Fruit fly (Drosophila melanogaster) whole organism, embryonic: ENCODE data around the gene Cyfip.

Experiments
- ATbp ChIP-seq: fragments of 200-800 bp; sonication (Bioruptor generic); optimal IDR thresholded peaks from 2 replicates; lab custom pipeline; 2017; ENCODE audit warnings: missing biosample characterization, mild to moderate bottlenecking, missing genetic modification characterization, missing genetic modification reagents
- Ada2b ChIP-seq: fragments of 200-800 bp; sonication (Bioruptor generic); IDR thresholded peaks from 2 replicates; pipeline ENCODE4 v1.3.6; 2022; ENCODE audit warnings: missing biosample characterization, missing genetic modification characterization
- Antp ChIP-seq: fragments of 200-800 bp; sonication (Bioruptor generic); optimal IDR thresholded peaks from 3 replicates; lab custom pipeline; 2016; ENCODE audit warnings: missing biosample characterization, missing genetic modification characterization
- BEAF-32 ChIP-seq: fragments of 200-800 bp; sonication (Bioruptor generic); optimal IDR thresholded peaks from 3 replicates; lab custom pipeline; 2017; ENCODE audit warnings: missing biosample characterization, missing genetic modification characterization, mild to moderate bottlenecking, moderate library complexity, missing genetic modification reagents
- CG10147 ChIP-seq: fragments of 200-800 bp; sonication (Bioruptor generic); optimal IDR thresholded peaks from 2 replicates; lab custom pipeline; 2019; ENCODE audit warnings: missing biosample characterization, mild to moderate bottlenecking, missing genetic modification characterization, moderate library complexity
- CG10959 ChIP-seq: fragments of 200-800 bp; sonication (Bioruptor generic); IDR thresholded peaks from 2 replicates; pipeline ENCODE4 v1.3.6; 2022; ENCODE audit warnings: missing biosample characterization, missing genetic modification characterization
- CG12236 ChIP-seq: fragments of 200-800 bp; sonication (Bioruptor generic); optimal IDR thresholded peaks from 2 replicates; lab custom pipeline; 2016; ENCODE audit warnings: missing biosample characterization, missing genetic modification characterization
- CG12299 ChIP-seq: fragments of 200-800 bp; sonication (Bioruptor generic); optimal IDR thresholded peaks from 2 replicates; lab custom pipeline; 2018; ENCODE audit warnings: missing biosample characterization, mild to moderate bottlenecking, missing genetic modification characterization
- CG13424 ChIP-seq: fragments of 200-800 bp; sonication (Bioruptor generic); optimal IDR thresholded peaks from 2 replicates; lab custom pipeline; 2019; ENCODE audit warnings: missing biosample characterization, mild to moderate bottlenecking, missing genetic modification characterization, moderate library complexity
- CG15696 ChIP-seq: fragments of 200-800 bp; sonication (Bioruptor generic); optimal IDR thresholded peaks from 2 replicates; lab custom pipeline; 2019; ENCODE audit warnings: missing biosample characterization, mild to moderate bottlenecking, missing genetic modification characterization, moderate library complexity
- CG17829 ChIP-seq: fragments of 200-800 bp; optimal IDR thresholded peaks from 2 replicates; lab custom pipeline; 2019; ENCODE audit warnings: missing biosample characterization, mild to moderate bottlenecking, missing genetic modification characterization, moderate library complexity
- CG2712 ChIP-seq: fragments of 200-800 bp; optimal IDR thresholded peaks from 3 replicates; lab custom pipeline; 2019; ENCODE audit warnings: missing biosample characterization, mild to moderate bottlenecking, missing genetic modification characterization, moderate library complexity
- CG3163 ChIP-seq: fragments of 200-800 bp; sonication (Bioruptor generic); optimal IDR thresholded peaks from 3 replicates; lab custom pipeline; 2016; ENCODE audit warnings: missing biosample characterization, missing genetic modification characterization
- CG32532 ChIP-seq: fragments of 200-800 bp; sonication (Bioruptor generic); IDR thresholded peaks from 2 replicates; pipeline ENCODE4 v1.3.6; 2022; ENCODE audit warnings: missing biosample characterization, missing genetic modification characterization
- CG4282 ChIP-seq: fragments of 200-800 bp; sonication (Bioruptor generic); optimal IDR thresholded peaks from 2 replicates; lab custom pipeline; 2016; ENCODE audit warnings: missing biosample characterization, missing genetic modification characterization
- CG43689 ChIP-seq: fragments of 200-800 bp; sonication (Bioruptor generic); IDR thresholded peaks from 2 replicates; pipeline ENCODE4 v1.3.6; 2022; ENCODE audit warnings: missing biosample characterization, missing genetic modification characterization
- CG7745 ChIP-seq: fragments of 200-800 bp; sonication (Bioruptor generic); optimal IDR thresholded peaks from 2 replicates; lab custom pipeline; 2018; ENCODE audit warnings: missing biosample characterization, mild to moderate bottlenecking, missing genetic modification characterization, moderate library complexity
- CG7786 ChIP-seq: fragments of 200-800 bp; sonication (Bioruptor generic); optimal IDR thresholded peaks from 2 replicates; lab custom pipeline; 2016; ENCODE audit warnings: missing biosample characterization, missing genetic modification characterization
- CG8478 ChIP-seq: fragments of >200 bp; optimal IDR thresholded peaks from 2 replicates; lab custom pipeline; 2018
- CG9215 ChIP-seq: fragments of 200-800 bp; sonication (Bioruptor generic); IDR thresholded peaks from 2 replicates; pipeline ENCODE4 v1.3.6; 2022; ENCODE audit warnings: missing biosample characterization, missing genetic modification characterization
- Chrac-16 ChIP-seq: fragments of 200-800 bp; sonication (Bioruptor generic); optimal IDR thresholded peaks from 3 replicates; lab custom pipeline; 2016; ENCODE audit warnings: missing biosample characterization, missing genetic modification characterization
- CoRest ChIP-seq: fragments of 200-800 bp; sonication (Bioruptor generic); optimal IDR thresholded peaks from 3 replicates; lab custom pipeline; 2018; ENCODE audit warnings: missing biosample characterization, mild to moderate bottlenecking, missing genetic modification characterization, moderate library complexity
- Gsc ChIP-seq: fragments of 200-800 bp; sonication (Bioruptor generic); IDR thresholded peaks from 2 replicates; pipeline ENCODE4 v1.3.6; 2022; ENCODE audit warnings: missing biosample characterization, missing genetic modification characterization
- Hr3 ChIP-seq: fragments of 200-800 bp; sonication (Bioruptor generic); optimal IDR thresholded peaks from 3 replicates; lab custom pipeline; 2016; ENCODE audit warnings: missing biosample characterization, missing genetic modification characterization
- Hr39 ChIP-seq: fragments of >200 bp; optimal IDR thresholded peaks from 2 replicates; lab custom pipeline; 2017
- MTF-1 ChIP-seq: fragments of 200-800 bp; sonication (Bioruptor generic); optimal IDR thresholded peaks from 2 replicates; lab custom pipeline; 2018; ENCODE audit warnings: missing biosample characterization, mild to moderate bottlenecking, missing genetic modification characterization, borderline replicate concordance
- NK7.1 ChIP-seq: fragments of 200-800 bp; sonication (Bioruptor generic); optimal IDR thresholded peaks from 3 replicates; lab custom pipeline; 2016; ENCODE audit warnings: missing biosample characterization, missing genetic modification characterization
- Oli ChIP-seq: fragments of 200-800 bp; sonication (Bioruptor generic); optimal IDR thresholded peaks from 2 replicates; lab custom pipeline; 2018; ENCODE audit warnings: missing biosample characterization, mild to moderate bottlenecking, missing genetic modification characterization, moderate library complexity
- Stat92E ChIP-seq, 3 experiments: fragments of >200 bp in 2 of 3; fragments of 200-800 bp in 1 of 3; sonication (Bioruptor generic) in 1 of 3; optimal IDR thresholded peaks; 2 replicates each; lab custom pipeline; 2017 to 2019; ENCODE audit warnings: missing biosample characterization in 3 of 3, missing genetic modification characterization in 3 of 3, mild to moderate bottlenecking in 1 of 3, moderate library complexity in 1 of 3
- TFAM ChIP-seq: fragments of 200-800 bp; sonication (Bioruptor generic); optimal IDR thresholded peaks from 2 replicates; lab custom pipeline; 2017; ENCODE audit warnings: missing biosample characterization, missing genetic modification characterization, inconsistent platforms
- az2 ChIP-seq: fragments of 200-800 bp; sonication (Bioruptor generic); optimal IDR thresholded peaks from 3 replicates; lab custom pipeline; 2016; ENCODE audit warnings: missing biosample characterization, missing genetic modification characterization
- chinmo ChIP-seq: fragments of 200-800 bp; sonication (Bioruptor generic); IDR thresholded peaks from 4 replicates; pipeline ENCODE4 v1.3.6; 2022; ENCODE audit warnings: missing biosample characterization, missing genetic modification characterization; ENCODE audit not compliant: partially characterized antibody
- esg ChIP-seq: fragments of 200-800 bp; sonication (Bioruptor generic); conservative IDR thresholded peaks from 2 replicates; pipeline ENCODE4 v1.3.6; 2022; ENCODE audit warnings: missing biosample characterization, missing genetic modification characterization
- ftz-f1 ChIP-seq: fragments of 200-800 bp; sonication (Bioruptor generic); optimal IDR thresholded peaks from 2 replicates; lab custom pipeline; 2016; ENCODE audit warnings: missing biosample characterization, missing genetic modification characterization
- gfzf ChIP-seq: fragments of 200-800 bp; sonication (Bioruptor generic); optimal IDR thresholded peaks from 2 replicates; lab custom pipeline; 2016; ENCODE audit warnings: missing biosample characterization, mild to moderate bottlenecking, missing genetic modification characterization, moderate library complexity
- hth ChIP-seq: fragments of >200 bp; optimal IDR thresholded peaks from 2 replicates; lab custom pipeline; 2017; ENCODE audit warnings: inconsistent platforms
- nmo ChIP-seq: fragments of 200-800 bp; sonication (Bioruptor generic); optimal IDR thresholded peaks from 2 replicates; lab custom pipeline; 2018; ENCODE audit warnings: missing biosample characterization, mild to moderate bottlenecking, missing genetic modification characterization, moderate library complexity
- oc ChIP-seq: fragments of 200-800 bp; sonication (Bioruptor generic); optimal IDR thresholded peaks from 2 replicates; lab custom pipeline; 2018; ENCODE audit warnings: missing biosample characterization, mild to moderate bottlenecking, missing genetic modification characterization, moderate library complexity
- peb ChIP-seq: fragments of 200-800 bp; sonication (Bioruptor generic); IDR thresholded peaks from 2 replicates; pipeline ENCODE4 v1.3.6; 2022; ENCODE audit warnings: missing biosample characterization, missing genetic modification characterization
- pum ChIP-seq: fragments of 200-800 bp; sonication (Bioruptor generic); optimal IDR thresholded peaks from 2 replicates; lab custom pipeline; 2016; ENCODE audit warnings: missing biosample characterization, missing genetic modification characterization
- rib ChIP-seq: fragments of 200-800 bp; sonication (Bioruptor generic); IDR thresholded peaks from 2 replicates; pipeline ENCODE4 v1.3.6; 2022; ENCODE audit warnings: missing biosample characterization, missing genetic modification characterization
- ro ChIP-seq: fragments of 200-800 bp; sonication (Bioruptor generic); IDR thresholded peaks from 2 replicates; pipeline ENCODE4 v1.3.6; 2022; ENCODE audit warnings: missing biosample characterization, missing genetic modification characterization
- run ChIP-seq: fragments of 200-800 bp; sonication (Bioruptor generic); optimal IDR thresholded peaks from 3 replicates; lab custom pipeline; 2018; ENCODE audit warnings: missing biosample characterization, mild to moderate bottlenecking, missing genetic modification characterization
- salm ChIP-seq: fragments of 200-800 bp; sonication (Bioruptor generic); optimal IDR thresholded peaks from 2 replicates; lab custom pipeline; 2018; ENCODE audit warnings: missing biosample characterization, mild to moderate bottlenecking, missing genetic modification characterization
- sc ChIP-seq, 3 experiments: fragments of >200 bp in 2 of 3; fragments of 200-800 bp in 1 of 3; sonication (Bioruptor generic) in 1 of 3; optimal IDR thresholded peaks; 2 replicates in 2 of 3; 3 replicates in 1 of 3; lab custom pipeline; 2017; ENCODE audit warnings: mild to moderate bottlenecking in 1 of 3, missing biosample characterization in 1 of 3, missing genetic modification characterization in 1 of 3, missing genetic modification reagents in 1 of 3
- sd ChIP-seq: fragments of 200-800 bp; sonication (Bioruptor generic); optimal IDR thresholded peaks from 3 replicates; lab custom pipeline; 2018; ENCODE audit warnings: missing biosample characterization, mild to moderate bottlenecking, missing genetic modification characterization, moderate library complexity
- slbo ChIP-seq: fragments of 200-800 bp; sonication (Bioruptor generic); IDR thresholded peaks from 2 replicates; pipeline ENCODE4 v1.3.6; 2022; ENCODE audit warnings: missing biosample characterization, missing genetic modification characterization
- sr ChIP-seq: fragments of 200-800 bp; sonication (Bioruptor generic); IDR thresholded peaks from 3 replicates; pipeline ENCODE4 v1.3.6; 2022; ENCODE audit warnings: missing biosample characterization, missing genetic modification characterization
- tll ChIP-seq, 2 experiments: fragments of 200-800 bp in 1 of 2; fragments of >200 bp in 1 of 2; sonication (Bioruptor generic) in 1 of 2; optimal IDR thresholded peaks; 2 replicates each; lab custom pipeline; 2017 to 2019; ENCODE audit warnings: missing biosample characterization in 2 of 2, missing genetic modification characterization in 2 of 2, mild to moderate bottlenecking in 1 of 2, moderate library complexity in 1 of 2
- trem ChIP-seq: fragments of 200-800 bp; optimal IDR thresholded peaks from 3 replicates; lab custom pipeline; 2019; ENCODE audit warnings: missing biosample characterization, mild to moderate bottlenecking, missing genetic modification characterization, moderate library complexity
- vfl ChIP-seq: fragments of 200-800 bp; sonication (Bioruptor generic); optimal IDR thresholded peaks from 2 replicates; lab custom pipeline; 2016; ENCODE audit warnings: missing biosample characterization, missing genetic modification characterization
- zfh2 ChIP-seq: fragments of 200-800 bp; sonication (Bioruptor generic); optimal IDR thresholded peaks from 2 replicates; lab custom pipeline; 2016; ENCODE audit warnings: missing biosample characterization, missing genetic modification characterization

Cyfip gene

dm6 chr3R:15287763-15288162 is 45.3 kb upstream of the Cyfip start (continued):
- TF ChIP-seq CG10959 (GFP tag; lab: Robert Waterston, UW), result no peak
- TF ChIP-seq CG17829, result peak; percentile 54
- TF ChIP-seq hth, result no peak
- TF ChIP-seq MTF-1 (GFP tag; lab: Kevin White, UChicago), result no peak
- no peak for TF ChIP-seq vfl
- no peak for TF ChIP-seq CG7786
- peak; percentile 27 for TF ChIP-seq CG3163 (GFP tag; lab: Kevin White, UChicago)
- no peak for TF ChIP-seq salm (tag; lab: Kevin White, UChicago)
- TF ChIP-seq esg, result no peak
- TF ChIP-seq Chrac-16 (GFP tag; lab: Kevin White, UChicago), result no peak
- no peak for TF ChIP-seq TFAM (GFP tag; lab: Kevin White, UChicago)
- peak; percentile 64 for TF ChIP-seq trem
- no peak for TF ChIP-seq ro (GFP tag; lab: Robert Waterston, UW)
- TF ChIP-seq CG4282, result peak; percentile 46
- peak; percentile 41 for TF ChIP-seq ftz-f1 (GFP tag; lab: Kevin White, UChicago)
- TF ChIP-seq CG2712 (tag; lab: Kevin White, UChicago), result peak; percentile 19
- TF ChIP-seq Gsc (GFP tag; lab: Robert Waterston, UW), result no peak
- TF ChIP-seq sr (GFP tag; lab: Robert Waterston, UW), result no peak
- peak; percentile 98 for TF ChIP-seq sd
- TF ChIP-seq Antp (GFP tag; lab: Kevin White, UChicago), result no peak
- TF ChIP-seq CG7745 (tag; lab: Kevin White, UChicago), result no peak
- TF ChIP-seq BEAF-32 (GFP tag; lab: Kevin White, UChicago), result peak; percentile 56
- TF ChIP-seq CG43689 (GFP tag; lab: Robert Waterston, UW), result no peak
- no peak for TF ChIP-seq CG9215 (GFP tag; lab: Robert Waterston, UW)
- TF ChIP-seq CG12236 (GFP tag; lab: Kevin White, UChicago), result no peak
- no peak for TF ChIP-seq CG10147
- peak; percentile 2 for TF ChIP-seq zfh2 (GFP tag; lab: Kevin White, UChicago)
- TF ChIP-seq CG8478 (lab: Kevin White, UChicago), result peak; percentile 65
- TF ChIP-seq CG32532, result no peak
- TF ChIP-seq CoRest, result peak; percentile 43
- TF ChIP-seq oc (tag; lab: Kevin White, UChicago), result peak; percentile 33
- no peak for TF ChIP-seq slbo (GFP tag; lab: Robert Waterston, UW)
- peak; percentile 97 for TF ChIP-seq gfzf
- TF ChIP-seq peb (GFP tag; lab: Robert Waterston, UW), result no peak
- TF ChIP-seq NK7.1 (GFP tag; lab: Kevin White, UChicago), result no peak
- TF ChIP-seq nmo (GFP tag; lab: Kevin White, UChicago), result peak; percentile 65
- TF ChIP-seq pum (GFP tag; lab: Kevin White, UChicago), result no peak
- TF ChIP-seq az2 (GFP tag; lab: Kevin White, UChicago), result no peak
- no peak for TF ChIP-seq sc (optimal IDR thresholded peaks at IDR 0.05; lab: Kevin White, UChicago)
- no peak for TF ChIP-seq sc (GFP tag; optimal IDR thresholded peaks at IDR 0.05; lab: Kevin White, UChicago)
- no peak for TF ChIP-seq rib (GFP tag; lab: Robert Waterston, UW)
- no peak for TF ChIP-seq Oli
- no peak for TF ChIP-seq CG15696 (tag; lab: Kevin White, UChicago)
- no peak for TF ChIP-seq chinmo (GFP tag; lab: Robert Waterston, UW)
- TF ChIP-seq ATbp, result no peak
- no peak for TF ChIP-seq run (tag; lab: Kevin White, UChicago)
- no peak for TF ChIP-seq Ada2b (GFP tag; lab: Robert Waterston, UW)
- peak; percentile 0 for TF ChIP-seq CG13424 (tag; lab: Kevin White, UChicago)
- peak in 1 of 2 experiments; percentile 34 for TF ChIP-seq tll (GFP tag; optimal IDR thresholded peaks at IDR 0.05; lab: Kevin White, UChicago)
- no peak for TF ChIP-seq Stat92E (GFP tag; optimal IDR thresholded peaks at IDR 0.05; lab: Kevin White, UChicago)
- no peak for TF ChIP-seq CG12299 (tag; lab: Kevin White, UChicago)
- no peak for TF ChIP-seq Hr3 (GFP tag; lab: Kevin White, UChicago)
- TF ChIP-seq Hr39 (lab: Kevin White, UChicago), result no peak
